Fruit fly (Drosophila melanogaster) whole organism, embryonic: ENCODE results near the gene CG13285.

ENCODE experiments used
- Abd-B ChIP-seq: fragments of 200-800 bp; sonication (Bioruptor generic); optimal IDR thresholded peaks from 2 replicates; lab custom pipeline; 2018; ENCODE audit warnings: missing biosample characterization, mild to moderate bottlenecking, missing genetic modification characterization, moderate library complexity
- BEAF-32 ChIP-seq: fragments of 200-800 bp; sonication (Bioruptor generic); optimal IDR thresholded peaks from 3 replicates; lab custom pipeline; 2017; ENCODE audit warnings: missing biosample characterization, missing genetic modification characterization, mild to moderate bottlenecking, moderate library complexity, missing genetic modification reagents
- CG10366 ChIP-seq: fragments of 200-800 bp; sonication (Bioruptor generic); IDR thresholded peaks from 2 replicates; pipeline ENCODE4 v1.3.6; 2022; ENCODE audit warnings: missing biosample characterization, missing genetic modification characterization
- CG10565 ChIP-seq: fragments of 200-800 bp; sonication (Bioruptor generic); optimal IDR thresholded peaks from 3 replicates; lab custom pipeline; 2016; ENCODE audit warnings: missing biosample characterization, mild to moderate bottlenecking, missing genetic modification characterization
- CG11560 ChIP-seq: fragments of 200-800 bp; sonication (Bioruptor generic); IDR thresholded peaks from 3 replicates; pipeline ENCODE4 v1.3.6; 2022; ENCODE audit warnings: missing biosample characterization, missing genetic modification characterization
- CG11696 ChIP-seq: fragments of 200-800 bp; sonication (Bioruptor generic); IDR thresholded peaks from 2 replicates; pipeline ENCODE4 v1.3.6; 2022; ENCODE audit warnings: missing biosample characterization, missing genetic modification characterization
- CG14014 ChIP-seq: fragments of 200-800 bp; sonication (Bioruptor generic); IDR thresholded peaks from 2 replicates; pipeline ENCODE4 v1.3.6; 2022; ENCODE audit warnings: missing biosample characterization, missing genetic modification characterization
- CG15514 ChIP-seq: fragments of 200-800 bp; sonication (Bioruptor generic); optimal IDR thresholded peaks from 3 replicates; lab custom pipeline; 2017; ENCODE audit warnings: missing biosample characterization, missing genetic modification characterization, mild to moderate bottlenecking, moderate library complexity, missing genetic modification reagents
- CG16779 ChIP-seq: fragments of 200-800 bp; sonication (Bioruptor generic); IDR thresholded peaks from 2 replicates; pipeline ENCODE4 v1.3.6; 2022; ENCODE audit warnings: missing biosample characterization, missing genetic modification characterization
- CG17912 ChIP-seq: fragments of 200-800 bp; sonication (Bioruptor generic); optimal IDR thresholded peaks from 2 replicates; lab custom pipeline; 2018; ENCODE audit warnings: missing biosample characterization, mild to moderate bottlenecking, missing genetic modification characterization
- CG18262 ChIP-seq: fragments of 200-800 bp; optimal IDR thresholded peaks from 3 replicates; lab custom pipeline; 2019; ENCODE audit warnings: missing biosample characterization, mild to moderate bottlenecking, missing genetic modification characterization, moderate library complexity
- CG30020 ChIP-seq: fragments of 200-800 bp; optimal IDR thresholded peaks from 2 replicates; lab custom pipeline; 2019; ENCODE audit warnings: missing biosample characterization, mild to moderate bottlenecking, missing genetic modification characterization, moderate library complexity
- CG32532 ChIP-seq: fragments of 200-800 bp; sonication (Bioruptor generic); IDR thresholded peaks from 2 replicates; pipeline ENCODE4 v1.3.6; 2022; ENCODE audit warnings: missing biosample characterization, missing genetic modification characterization
- CG34376 ChIP-seq: fragments of 200-800 bp; sonication (Bioruptor generic); optimal IDR thresholded peaks from 2 replicates; lab custom pipeline; 2018; ENCODE audit warnings: missing biosample characterization, mild to moderate bottlenecking, missing genetic modification characterization
- CG34422 ChIP-seq: fragments of 200-800 bp; sonication (Bioruptor generic); IDR thresholded peaks from 3 replicates; pipeline ENCODE4 v1.3.6; 2022; ENCODE audit warnings: missing biosample characterization, missing genetic modification characterization
- CG8281 ChIP-seq: fragments of 200-800 bp; sonication (Bioruptor generic); optimal IDR thresholded peaks from 2 replicates; lab custom pipeline; 2018; ENCODE audit warnings: missing biosample characterization, mild to moderate bottlenecking, missing genetic modification characterization, moderate library complexity
- CG9797 ChIP-seq: fragments of 200-800 bp; sonication (Bioruptor generic); optimal IDR thresholded peaks from 3 replicates; lab custom pipeline; 2018; ENCODE audit warnings: missing biosample characterization, mild to moderate bottlenecking, missing genetic modification characterization
- CG9876 ChIP-seq: fragments of 200-800 bp; sonication (Bioruptor generic); optimal IDR thresholded peaks from 2 replicates; lab custom pipeline; 2016; ENCODE audit warnings: missing biosample characterization, missing genetic modification characterization
- Dad ChIP-seq: fragments of 200-800 bp; sonication (Bioruptor generic); optimal IDR thresholded peaks from 3 replicates; lab custom pipeline; 2016; ENCODE audit warnings: missing biosample characterization, missing genetic modification characterization
- Deaf1 ChIP-seq: fragments of 200-800 bp; optimal IDR thresholded peaks from 3 replicates; lab custom pipeline; 2019; ENCODE audit warnings: missing biosample characterization, mild to moderate bottlenecking, missing genetic modification characterization, moderate library complexity
- Dp ChIP-seq: fragments of 200-800 bp; sonication (Bioruptor generic); optimal IDR thresholded peaks from 2 replicates; lab custom pipeline; 2018; ENCODE audit warnings: missing biosample characterization, mild to moderate bottlenecking, missing genetic modification characterization, moderate library complexity
- Ets65A ChIP-seq: fragments of 200-800 bp; sonication (Bioruptor generic); peaks from one replicate; lab custom pipeline; 2016; ENCODE audit warnings: missing biosample characterization, missing genetic modification characterization
- Fer1 ChIP-seq: fragments of 200-800 bp; sonication (Bioruptor generic); optimal IDR thresholded peaks from 2 replicates; lab custom pipeline; 2017; ENCODE audit warnings: missing biosample characterization, mild to moderate bottlenecking, missing genetic modification characterization
- Gsc ChIP-seq: fragments of 200-800 bp; sonication (Bioruptor generic); IDR thresholded peaks from 2 replicates; pipeline ENCODE4 v1.3.6; 2022; ENCODE audit warnings: missing biosample characterization, missing genetic modification characterization
- MBD-R2 ChIP-seq: fragments of 200-800 bp; sonication (Bioruptor generic); IDR thresholded peaks from 2 replicates; pipeline ENCODE4 v1.3.6; 2022; ENCODE audit warnings: missing biosample characterization, missing genetic modification characterization
- Myb ChIP-seq: fragments of 200-800 bp; sonication (Bioruptor generic); optimal IDR thresholded peaks from 2 replicates; lab custom pipeline; 2016; ENCODE audit warnings: missing biosample characterization, missing genetic modification characterization
- Opbp ChIP-seq: fragments of 200-800 bp; sonication (Bioruptor generic); IDR thresholded peaks from 3 replicates; pipeline ENCODE4 v1.3.6; 2022; ENCODE audit warnings: missing biosample characterization, missing genetic modification characterization; ENCODE audit not compliant: partially characterized antibody
- Ssrp ChIP-seq: fragments of 200-800 bp; sonication (Bioruptor generic); optimal IDR thresholded peaks from 2 replicates; lab custom pipeline; 2018; ENCODE audit warnings: missing biosample characterization, mild to moderate bottlenecking, missing genetic modification characterization, moderate library complexity
- ac ChIP-seq: fragments of 200-800 bp; sonication (Bioruptor generic); optimal IDR thresholded peaks from 3 replicates; lab custom pipeline; 2017; ENCODE audit warnings: missing biosample characterization, mild to moderate bottlenecking, missing genetic modification characterization
- ase ChIP-seq: fragments of 200-800 bp; sonication (Bioruptor generic); IDR thresholded peaks from 3 replicates; pipeline ENCODE4 v1.3.6; 2022; ENCODE audit warnings: missing biosample characterization, missing genetic modification characterization
- cato ChIP-seq: fragments of 200-800 bp; sonication (Bioruptor generic); optimal IDR thresholded peaks from 2 replicates; lab custom pipeline; 2016; ENCODE audit warnings: missing biosample characterization, missing genetic modification characterization, borderline replicate concordance
- chn ChIP-seq: fragments of 200-800 bp; sonication (Bioruptor generic); optimal IDR thresholded peaks from 2 replicates; lab custom pipeline; 2016; ENCODE audit warnings: missing biosample characterization, missing genetic modification characterization
- crp ChIP-seq, 2 experiments: fragments of 200-800 bp; sonication (Bioruptor generic); optimal IDR thresholded peaks; 2 replicates in 1 of 2; 3 replicates in 1 of 2; lab custom pipeline; 2017; ENCODE audit warnings: missing biosample characterization in 2 of 2, missing genetic modification characterization in 2 of 2, mild to moderate bottlenecking in 1 of 2, moderate library complexity in 1 of 2
- dati ChIP-seq: fragments of 200-800 bp; sonication (Bioruptor generic); IDR thresholded peaks from 2 replicates; pipeline ENCODE4 v1.3.6; 2022; ENCODE audit warnings: missing biosample characterization, missing genetic modification characterization
- disco-r ChIP-seq: fragments of 200-800 bp; sonication (Bioruptor generic); optimal IDR thresholded peaks from 2 replicates; lab custom pipeline; 2016; ENCODE audit warnings: missing biosample characterization, missing genetic modification characterization
- ewg ChIP-seq: fragments of 200-800 bp; sonication (Bioruptor generic); optimal IDR thresholded peaks from 3 replicates; lab custom pipeline; 2017; ENCODE audit warnings: mild to moderate bottlenecking, missing biosample characterization, missing genetic modification reagents, missing genetic modification characterization
- fd96Cb ChIP-seq: fragments of 200-800 bp; sonication (Bioruptor generic); optimal IDR thresholded peaks from 2 replicates; lab custom pipeline; 2018; ENCODE audit warnings: missing biosample characterization, mild to moderate bottlenecking, missing genetic modification characterization, moderate library complexity
- gro ChIP-seq: fragments of 200-800 bp; sonication (Bioruptor generic); optimal IDR thresholded peaks from 2 replicates; lab custom pipeline; 2016; ENCODE audit warnings: missing biosample characterization, missing genetic modification characterization
- her ChIP-seq: fragments of 200-800 bp; sonication (Bioruptor generic); optimal IDR thresholded peaks from 2 replicates; lab custom pipeline; 2016; ENCODE audit warnings: missing biosample characterization, missing genetic modification characterization
- klu ChIP-seq: fragments of 200-800 bp; sonication (Bioruptor generic); IDR thresholded peaks from 2 replicates; pipeline ENCODE4 v1.3.6; 2022; ENCODE audit warnings: missing biosample characterization, missing genetic modification characterization
- lab ChIP-seq: fragments of 200-800 bp; sonication (Bioruptor generic); optimal IDR thresholded peaks from 3 replicates; lab custom pipeline; 2017; ENCODE audit warnings: missing biosample characterization, missing genetic modification characterization, mild to moderate bottlenecking, moderate library complexity, missing genetic modification reagents
- lbe ChIP-seq: fragments of 200-800 bp; sonication (Bioruptor generic); optimal IDR thresholded peaks from 2 replicates; lab custom pipeline; 2016; ENCODE audit warnings: missing biosample characterization, mild to moderate bottlenecking, missing genetic modification characterization
- nau ChIP-seq: fragments of 200-800 bp; sonication (Bioruptor generic); optimal IDR thresholded peaks from 3 replicates; lab custom pipeline; 2017; ENCODE audit warnings: missing biosample characterization, mild to moderate bottlenecking, missing genetic modification characterization, missing genetic modification reagents
- nerfin-1 ChIP-seq: fragments of 200-800 bp; sonication (Bioruptor generic); optimal IDR thresholded peaks from 3 replicates; lab custom pipeline; 2019; ENCODE audit warnings: missing biosample characterization, mild to moderate bottlenecking, missing genetic modification characterization, moderate library complexity
- onecut ChIP-seq: fragments of 200-800 bp; sonication (Bioruptor generic); IDR thresholded peaks from 2 replicates; pipeline ENCODE4 v1.3.6; 2022; ENCODE audit warnings: missing biosample characterization, missing genetic modification characterization
- pb ChIP-seq: fragments of 200-800 bp; sonication (Bioruptor generic); optimal IDR thresholded peaks from 3 replicates; lab custom pipeline; 2016; ENCODE audit warnings: missing biosample characterization, missing genetic modification characterization
- salm ChIP-seq: fragments of 200-800 bp; sonication (Bioruptor generic); optimal IDR thresholded peaks from 2 replicates; lab custom pipeline; 2018; ENCODE audit warnings: missing biosample characterization, mild to moderate bottlenecking, missing genetic modification characterization
- scrt ChIP-seq: fragments of 200-800 bp; sonication (Bioruptor generic); optimal IDR thresholded peaks from 2 replicates; lab custom pipeline; 2018; ENCODE audit warnings: missing biosample characterization, mild to moderate bottlenecking, missing genetic modification characterization, moderate library complexity
- sens-2 ChIP-seq: fragments of 200-800 bp; sonication (Bioruptor generic); IDR thresholded peaks from 2 replicates; pipeline ENCODE4 v1.3.6; 2022; ENCODE audit warnings: missing biosample characterization, missing genetic modification characterization
- so ChIP-seq: fragments of 200-800 bp; sonication (Bioruptor generic); IDR thresholded peaks from 3 replicates; pipeline ENCODE4 v1.3.6; 2022; ENCODE audit warnings: missing biosample characterization, missing genetic modification characterization
- stwl ChIP-seq: fragments of 200-800 bp; sonication (Bioruptor generic); optimal IDR thresholded peaks from 3 replicates; lab custom pipeline; 2018; ENCODE audit warnings: missing biosample characterization, mild to moderate bottlenecking, missing genetic modification characterization, moderate library complexity
- zfh1 ChIP-seq: fragments of 200-800 bp; sonication (Bioruptor generic); IDR thresholded peaks from 3 replicates; pipeline ENCODE4 v1.3.6; 2022; ENCODE audit warnings: missing biosample characterization, missing genetic modification characterization

Gene CG13285

dm6 chr3L:5561341-5561740 lies 25.8 kb upstream of the CG13285 start, which contains the start of gene sinu (continued):
- TF ChIP-seq Dp (GFP tag; lab: Kevin White, UChicago) (peak; percentile 17), gro (GFP tag; lab: Kevin White, UChicago) (no peak), stwl (tag; lab: Kevin White, UChicago) (peak; percentile 64), ase (no peak), nau (GFP tag; lab: Kevin White, UChicago) (no peak), dati (GFP tag; lab: Robert Waterston, UW) (no peak), cato (GFP tag; lab: Kevin White, UChicago) (no peak), CG17912 (no peak), nerfin-1 (peak; percentile 55), ewg (GFP tag; lab: Kevin White, UChicago) (no peak), Myb (GFP tag; lab: Kevin White, UChicago) (no peak), CG14014 (no peak), salm (tag; lab: Kevin White, UChicago) (no peak), lab (no peak), Opbp (GFP tag; lab: Robert Waterston, UW) (no peak), CG18262 (tag; lab: Kevin White, UChicago) (no peak), Ets65A (GFP tag; lab: Kevin White, UChicago) (no peak), BEAF-32 (GFP tag; lab: Kevin White, UChicago) (peak; percentile 11), CG11696 (GFP tag; lab: Robert Waterston, UW) (no peak), CG11560 (tag; lab: Robert Waterston, UW) (no peak), Dad (no peak), CG10366 (no peak), chn (no peak), CG30020 (tag; lab: Kevin White, UChicago) (no peak), fd96Cb (tag; lab: Kevin White, UChicago) (no peak), Fer1 (no peak), scrt (GFP tag; lab: Kevin White, UChicago) (no peak), zfh1 (no peak), so (GFP tag; lab: Robert Waterston, UW) (no peak), CG34422 (no peak), MBD-R2 (GFP tag; lab: Robert Waterston, UW) (peak; percentile 61), CG10565 (GFP tag; lab: Kevin White, UChicago) (no peak), Deaf1 (tag; lab: Kevin White, UChicago) (no peak), her (GFP tag; lab: Kevin White, UChicago) (no peak), CG15514 (peak; percentile 97), Ssrp (tag; lab: Kevin White, UChicago) (no peak), crp (GFP tag; optimal IDR thresholded peaks at IDR 0.05; lab: Kevin White, UChicago) (peak in 1 of 2 experiments; percentile 70), Gsc (GFP tag; lab: Robert Waterston, UW) (no peak), ac (no peak), CG8281 (no peak), Abd-B (GFP tag; lab: Kevin White, UChicago) (no peak), CG32532 (GFP tag; lab: Robert Waterston, UW) (no peak), CG34376 (GFP tag; lab: Kevin White, UChicago) (no peak), lbe (no peak), klu (GFP tag; lab: Robert Waterston, UW) (no peak), CG9797 (GFP tag; lab: Kevin White, UChicago) (peak; percentile 66), CG9876 (GFP tag; lab: Kevin White, UChicago) (no peak), onecut (GFP tag; lab: Robert Waterston, UW) (no peak), disco-r (no peak), CG16779 (GFP tag; lab: Robert Waterston, UW) (peak; percentile 32; the same call in 1 of the 2 replicates), sens-2 (GFP tag; lab: Robert Waterston, UW) (no peak), pb (GFP tag; lab: Kevin White, UChicago) (no peak)
